Fruit fly (Drosophila melanogaster): ENCODE measurements around the gene CG7168.

Gene CG7168

dm6 chr3R:18223434-18223833 is 2.4 kb downstream of the CG7168 start, which contains the start of the genes mTerf5 and Non3 (continued):
- TF ChIP-seq bcd (GFP tag; optimal IDR thresholded peaks at IDR 0.05) (peak; percentile 44), CG8290 (GFP tag; optimal IDR thresholded peaks at IDR 0.05) (peak; percentile 52), CG8290 (tag; optimal IDR thresholded peaks at IDR 0.05) (peak in 1 of 2 experiments; percentile 20), CG4854 (GFP tag; optimal IDR thresholded peaks at IDR 0.05) (no peak), CG3065 (GFP tag; optimal IDR thresholded peaks at IDR 0.05) (peak; percentile 21), eyg (GFP tag; optimal IDR thresholded peaks at IDR 0.05) (no peak), hth (optimal IDR thresholded peaks at IDR 0.05) (no peak), CG3995 (GFP tag; optimal IDR thresholded peaks at IDR 0.05) (no peak), inv (GFP tag; IDR thresholded peaks at IDR 0.05; ENCODE audit: partially characterized antibody) (peak; percentile 85), D19A (tag; optimal IDR thresholded peaks at IDR 0.05) (peak; percentile 43), CG1602 (GFP tag; optimal IDR thresholded peaks at IDR 0.05) (peak; percentile 41), CG8478 (optimal IDR thresholded peaks at IDR 0.05) (no peak), zfh1 (GFP tag; IDR thresholded peaks at IDR 0.05) (peak; percentile 58; the same call in 1 of the 3 replicates), CG18764 (GFP tag; optimal IDR thresholded peaks at IDR 0.05) (peak; percentile 47), klu (GFP tag; IDR thresholded peaks at IDR 0.05) (no peak), mld (GFP tag; IDR thresholded peaks at IDR 0.05; ENCODE audit: partially characterized antibody) (peak; percentile 68; the same call in 1 of the 3 replicates), CG7786 (GFP tag; optimal IDR thresholded peaks at IDR 0.05) (peak; percentile 7), MTF-1 (GFP tag; optimal IDR thresholded peaks at IDR 0.05; ENCODE audit: borderline replicate concordance) (no peak), CG4820 (GFP tag; optimal IDR thresholded peaks at IDR 0.05) (peak; percentile 42), CG17829 (tag; optimal IDR thresholded peaks at IDR 0.05) (peak; percentile 76), h (optimal IDR thresholded peaks at IDR 0.05) (no peak), hb (GFP tag; IDR thresholded peaks at IDR 0.05; ENCODE audit: partially characterized antibody) (peak; percentile 83), sens (GFP tag) (peak; percentile 83), CG34376 (GFP tag; optimal IDR thresholded peaks at IDR 0.05) (no peak), Hmr (GFP tag; optimal IDR thresholded peaks at IDR 0.05) (peak; percentile 60), nmo (GFP tag; optimal IDR thresholded peaks at IDR 0.05) (peak; percentile 79), CG2202 (tag; optimal IDR thresholded peaks at IDR 0.05) (peak; percentile 31), Mes4 (GFP tag; optimal IDR thresholded peaks at IDR 0.05) (no peak), vnd (GFP tag; IDR thresholded peaks at IDR 0.05; ENCODE audit: partially characterized antibody) (peak; percentile 86), gsb (GFP tag; IDR thresholded peaks at IDR 0.05) (no peak), Dip2 (GFP tag; IDR thresholded peaks at IDR 0.05) (no peak), CG10654 (GFP tag; optimal IDR thresholded peaks at IDR 0.05) (peak; percentile 56), CG10543 (GFP tag; optimal IDR thresholded peaks at IDR 0.05) (peak; percentile 33), CG14014 (GFP tag; IDR thresholded peaks at IDR 0.05) (no peak), sob (GFP tag; IDR thresholded peaks at IDR 0.05) (peak; percentile 25; the same call in 1 of the 2 replicates), CG13894 (tag; optimal IDR thresholded peaks at IDR 0.05) (peak; percentile 47), CTCF (GFP tag; optimal IDR thresholded peaks at IDR 0.05) (no peak), nerfin-1 (tag; optimal IDR thresholded peaks at IDR 0.05) (peak; percentile 77), Dll (GFP tag; IDR thresholded peaks at IDR 0.05; ENCODE audit: partially characterized antibody) (peak; percentile 95), row (GFP tag; IDR thresholded peaks at IDR 0.05) (peak; percentile 89), usp (GFP tag; optimal IDR thresholded peaks at IDR 0.05) (no peak), phol (tag; optimal IDR thresholded peaks at IDR 0.05) (peak; percentile 68), jigr1 (GFP tag; IDR thresholded peaks at IDR 0.05) (no peak), CG31224 (GFP tag; IDR thresholded peaks at IDR 0.05) (no peak), so (GFP tag; IDR thresholded peaks at IDR 0.05) (no peak), Ets65A (GFP tag) (peak; percentile 83), CG3838 (GFP tag; optimal IDR thresholded peaks at IDR 0.05) (no peak), slbo (GFP tag; IDR thresholded peaks at IDR 0.05) (peak; percentile 67; the same call in 1 of the 2 replicates), CG17568 (GFP tag; optimal IDR thresholded peaks at IDR 0.05) (no peak), CG3281 (GFP tag; optimal IDR thresholded peaks at IDR 0.05) (peak; percentile 59), CG7987 (GFP tag; optimal IDR thresholded peaks at IDR 0.05) (peak; percentile 9), chn (GFP tag; optimal IDR thresholded peaks at IDR 0.05) (no peak), CG34224 (GFP tag; IDR thresholded peaks at IDR 0.05; ENCODE audit: partially characterized antibody) (peak; percentile 90)

All from whole organism, embryonic.